Fruit fly (Drosophila melanogaster) S2 (cell line): ENCODE results near the gene CG13058.

ENCODE experiments used
- CG8478 ChIP-seq: fragments of >200 bp; optimal IDR thresholded peaks from 2 replicates; lab custom pipeline; 2018
- CTCF ChIP-seq, 2 experiments: fragments of >200 bp; optimal IDR thresholded peaks; 2 replicates each; lab custom pipeline; 2018

dm6 chr3L:16283821-16284220, 44.8 kb upstream of the CG13058 start, which contains the start of gene CG13048:
- TF ChIP-seq CTCF (optimal IDR thresholded peaks at IDR 0.05; lab: Kevin White, UChicago): no peak
- TF ChIP-seq CG8478 (lab: Kevin White, UChicago): no peak
